Worm (Caenorhabditis elegans) whole organism, young adult: ENCODE data around the gene srh-287.

ENCODE experiments used
- F33H1.4 ChIP-seq: fragments of 200-800 bp; sonication (Bioruptor generic); IDR thresholded peaks from 2 replicates; pipeline ENCODE4 v1.3.6; 2022; ENCODE audit warnings: missing genetic modification reagents, missing genetic modification characterization, missing compliant biosample characterization
- F49E8.2 ChIP-seq: sonication (generic microtip); optimal IDR thresholded peaks from 3 replicates; lab custom pipeline; 2017; ENCODE audit warnings: missing genetic modification characterization, mild to moderate bottlenecking, missing compliant biosample characterization, antibody characterized with exemption, moderate library complexity; ENCODE audit not compliant: insufficient read depth
- Y95B8A.8 ChIP-seq: fragments of 200-800 bp; sonication (Bioruptor generic); IDR thresholded peaks from 2 replicates; pipeline ENCODE4 v1.3.6; 2022; ENCODE audit warnings: missing genetic modification reagents, missing genetic modification characterization, missing compliant biosample characterization
- ceh-91 ChIP-seq: fragments of 200-800 bp; sonication (Bioruptor generic); IDR thresholded peaks from 2 replicates; pipeline ENCODE4 v1.3.6; 2022; ENCODE audit warnings: missing genetic modification reagents, missing genetic modification characterization, missing compliant biosample characterization
- ets-4 ChIP-seq: fragments of 200-800 bp; sonication (Bioruptor generic); optimal IDR thresholded peaks from 2 replicates; lab custom pipeline; 2018; ENCODE audit warnings: mild to moderate bottlenecking, missing genetic modification characterization, missing compliant biosample characterization
- gei-17 ChIP-seq: fragments of 200-800 bp; sonication (Bioruptor generic); optimal IDR thresholded peaks from 2 replicates; lab custom pipeline; 2018; ENCODE audit warnings: mild to moderate bottlenecking, missing genetic modification characterization, missing compliant biosample characterization
- him-1 ChIP-seq: sonication (generic microtip); optimal IDR thresholded peaks from 2 replicates; lab custom pipeline; 2016; ENCODE audit warnings: missing genotype, missing genetic modification reagents, missing genetic modification characterization, missing compliant biosample characterization
- hmg-20 ChIP-seq: fragments of 200-800 bp; sonication (Bioruptor generic); IDR thresholded peaks from 2 replicates; pipeline ENCODE4 v1.3.6; 2022; ENCODE audit warnings: missing genetic modification reagents, missing genetic modification characterization, missing compliant biosample characterization
- lin-40 ChIP-seq: sonication (generic microtip); optimal IDR thresholded peaks from 2 replicates; lab custom pipeline; 2016; ENCODE audit warnings: missing genetic modification characterization, mild to moderate bottlenecking, missing compliant biosample characterization, missing genotype, missing genetic modification reagents
- nhr-80 ChIP-seq: sonication (generic microtip); optimal IDR thresholded peaks from 2 replicates; lab custom pipeline; 2016; ENCODE audit warnings: missing genetic modification characterization, missing compliant biosample characterization
- snpc-4 ChIP-seq, 5 experiments: fragments of 150-350 bp in 1 of 5; sonication (generic microtip) in 4 of 5; optimal IDR thresholded peaks; 2 replicates each; lab custom pipeline; 2014 to 2018; ENCODE audit warnings: missing genetic modification characterization in 5 of 5, missing biosample characterization in 3 of 5, antibody characterized with exemption in 2 of 5, mild to moderate bottlenecking in 2 of 5, missing compliant biosample characterization in 2 of 5, missing genotype in 2 of 5, moderate library complexity in 2 of 5, missing genetic modification reagents in 1 of 5
- xnd-1 ChIP-seq: sonication (generic microtip); optimal IDR thresholded peaks from 2 replicates; lab custom pipeline; 2016; ENCODE audit warnings: missing genotype, missing genetic modification reagents, missing genetic modification characterization, missing compliant biosample characterization
- ztf-26 ChIP-seq: sonication (generic microtip); optimal IDR thresholded peaks from 2 replicates; lab custom pipeline; 2017; ENCODE audit warnings: missing genetic modification characterization, missing compliant biosample characterization

ce11 chrV:17765077-17765476 is 35.6 kb upstream of the srh-287 start, which contains the start of the genes C47A10.16 and srh-283:
- TF ChIP-seq F33H1.4 (GFP tag; lab: Robert Waterston, UW), result no peak
- no peak for TF ChIP-seq gei-17
- no peak for TF ChIP-seq ceh-91
- no peak for TF ChIP-seq him-1 (tag; lab: Kevin White, UChicago)
- TF ChIP-seq hmg-20 (GFP tag; lab: Robert Waterston, UW), result no peak
- no peak for TF ChIP-seq lin-40 (tag; lab: Kevin White, UChicago)
- TF ChIP-seq nhr-80 (tag; lab: Kevin White, UChicago), result no peak
- no peak for TF ChIP-seq xnd-1 (tag; lab: Kevin White, UChicago)
- no peak for TF ChIP-seq ztf-26
- TF ChIP-seq snpc-4 (GFP tag; optimal IDR thresholded peaks at IDR 0.05; lab: Kevin White, UChicago), result no peak
- TF ChIP-seq snpc-4 (tag; optimal IDR thresholded peaks at IDR 0.05; lab: Kevin White, UChicago), result no peak
- no peak for TF ChIP-seq F49E8.2 (tag; lab: Kevin White, UChicago)
- TF ChIP-seq ets-4 (GFP tag; lab: Kevin White, UChicago), result no peak
- TF ChIP-seq Y95B8A.8 (GFP tag; lab: Robert Waterston, UW), result no peak
